Fruit fly (Drosophila melanogaster): Measurements from ENCODE around the gene Tsp66A.
A peak's percentile ranks its signal among the peaks of the same experiment; 100 is the strongest.

Tsp66A gene

dm6 chr3L:7465209-7465608 is at the start of gene Tsp66A, which contains the start of the genes CG42660 and CG42661:
TSS of gene Tsp66A (plus strand) at chr3L:7465509.
TSS of gene CG42660 (plus strand) at chr3L:7465509.
TSS of gene CG42661 (plus strand) at chr3L:7465509.
- TF ChIP-seq gl (tag; optimal IDR thresholded peaks at IDR 0.05), result no peak

- TF ChIP-seq rn (GFP tag; IDR thresholded peaks at IDR 0.05) (no peak), gl (tag; optimal IDR thresholded peaks at IDR 0.05) (no peak), CG15710 (tag; optimal IDR thresholded peaks at IDR 0.05) (no peak), Pif1B (GFP tag; optimal IDR thresholded peaks at IDR 0.05) (no peak), CG13204 (GFP tag; optimal IDR thresholded peaks at IDR 0.05) (no peak), CG12605 (GFP tag; IDR thresholded peaks at IDR 0.05) (no peak), CG14655 (GFP tag; optimal IDR thresholded peaks at IDR 0.05) (no peak), fd96Ca (GFP tag; IDR thresholded peaks at IDR 0.05) (no peak), CG8159 (tag; optimal IDR thresholded peaks at IDR 0.05) (no peak)
These were observed 42.7 kb upstream of the Tsp66A start for dm6 chr3L:7422578-7422977.

- TF ChIP-seq CG4496 (GFP tag; IDR thresholded peaks at IDR 0.05), result peak; percentile 64; the same call in 1 of the 3 replicates
- TF ChIP-seq CG34367 (tag; optimal IDR thresholded peaks at IDR 0.05), result no peak
- TF ChIP-seq CG10348 (GFP tag; IDR thresholded peaks at IDR 0.05), result no peak
- 0 out of 2 replicates have a peak, but pooled peaks have one; percentile 37 for TF ChIP-seq Ets98B (GFP tag; IDR thresholded peaks at IDR 0.05)
These were observed 41.8 kb upstream of the Tsp66A start, which contains the start of gene CG42458 for dm6 chr3L:7423517-7423916. TSS of gene CG42458 (plus strand) at chr3L:7423827.

dm6 chr3L:7432265-7432664 is 33.0 kb upstream of the Tsp66A start:
- no peak for TF ChIP-seq CG32121 (GFP tag; IDR thresholded peaks at IDR 0.05)
- no peak for TF ChIP-seq CG10348 (GFP tag; IDR thresholded peaks at IDR 0.05)
- no peak for TF ChIP-seq gl (tag; optimal IDR thresholded peaks at IDR 0.05)
- TF ChIP-seq EcR (GFP tag; optimal IDR thresholded peaks at IDR 0.05), result no peak
- TF ChIP-seq CG9948 (tag; optimal IDR thresholded peaks at IDR 0.05), result no peak

dm6 chr3L:7432811-7433324 is 32.4 kb upstream of the Tsp66A start:
- TF ChIP-seq CG10348 (GFP tag; IDR thresholded peaks at IDR 0.05) (no peak), EcR (GFP tag; optimal IDR thresholded peaks at IDR 0.05) (no peak), CG4496 (GFP tag; IDR thresholded peaks at IDR 0.05) (no peak), CG8159 (tag; optimal IDR thresholded peaks at IDR 0.05) (no peak), CG12605 (GFP tag; IDR thresholded peaks at IDR 0.05) (no peak), Pif1A (GFP tag; optimal IDR thresholded peaks at IDR 0.05) (no peak), Ets98B (GFP tag; IDR thresholded peaks at IDR 0.05) (no peak), CG15710 (tag; optimal IDR thresholded peaks at IDR 0.05) (no peak), CG34367 (tag; optimal IDR thresholded peaks at IDR 0.05) (no peak), Pif1B (GFP tag; optimal IDR thresholded peaks at IDR 0.05) (no peak), CG13204 (GFP tag; optimal IDR thresholded peaks at IDR 0.05) (no peak), CG9948 (tag; optimal IDR thresholded peaks at IDR 0.05) (no peak), rn (GFP tag; IDR thresholded peaks at IDR 0.05) (no peak), CG17806 (tag; optimal IDR thresholded peaks at IDR 0.05) (no peak), CG32121 (GFP tag; IDR thresholded peaks at IDR 0.05) (no peak), gl (tag; optimal IDR thresholded peaks at IDR 0.05) (no peak), CG14655 (GFP tag; optimal IDR thresholded peaks at IDR 0.05) (no peak), Snoo (tag; optimal IDR thresholded peaks at IDR 0.05) (no peak), fd96Ca (GFP tag; IDR thresholded peaks at IDR 0.05) (no peak)

dm6 chr3L:7433325-7433827 is 31.9 kb upstream of the Tsp66A start:
- peak; percentile 9 for TF ChIP-seq CG15710 (tag; optimal IDR thresholded peaks at IDR 0.05)
- TF ChIP-seq Pif1B (GFP tag; optimal IDR thresholded peaks at IDR 0.05), result no peak
- TF ChIP-seq rn (GFP tag; IDR thresholded peaks at IDR 0.05), result peak; percentile 50; the same call in 1 of the 2 replicates
- TF ChIP-seq CG32121 (GFP tag; IDR thresholded peaks at IDR 0.05), result peak; percentile 74; the same call in 1 of the 2 replicates
- peak; percentile 28 for TF ChIP-seq CG13204 (GFP tag; optimal IDR thresholded peaks at IDR 0.05)
- peak; percentile 56 for TF ChIP-seq CG14655 (GFP tag; optimal IDR thresholded peaks at IDR 0.05)
- TF ChIP-seq Pif1A (GFP tag; optimal IDR thresholded peaks at IDR 0.05), result no peak
- TF ChIP-seq CG10348 (GFP tag; IDR thresholded peaks at IDR 0.05), result no peak
- TF ChIP-seq CG8301 (tag; optimal IDR thresholded peaks at IDR 0.05), result peak; percentile 34
- TF ChIP-seq CG17806 (tag; optimal IDR thresholded peaks at IDR 0.05), result peak; percentile 33
- peak; percentile 66; the same call in 2 of the 3 replicates for TF ChIP-seq fd96Ca (GFP tag; IDR thresholded peaks at IDR 0.05)
- peak; percentile 76 for TF ChIP-seq EcR (GFP tag; optimal IDR thresholded peaks at IDR 0.05)
- TF ChIP-seq CG9948 (tag; optimal IDR thresholded peaks at IDR 0.05), result peak; percentile 56
- TF ChIP-seq gl (tag; optimal IDR thresholded peaks at IDR 0.05), result peak; percentile 64
- no peak for TF ChIP-seq Snoo (tag; optimal IDR thresholded peaks at IDR 0.05)
- TF ChIP-seq CG34367 (tag; optimal IDR thresholded peaks at IDR 0.05), result peak; percentile 42
- peak; percentile 27 for TF ChIP-seq D1 (tag; optimal IDR thresholded peaks at IDR 0.05)
- peak; percentile 74 for TF ChIP-seq CG12605 (GFP tag; IDR thresholded peaks at IDR 0.05)
- TF ChIP-seq Ets98B (GFP tag; IDR thresholded peaks at IDR 0.05), result peak; percentile 65
- peak; percentile 39 for TF ChIP-seq CG8159 (tag; optimal IDR thresholded peaks at IDR 0.05)
- peak; percentile 79 for TF ChIP-seq CG4496 (GFP tag; IDR thresholded peaks at IDR 0.05)

dm6 chr3L:7434198-7434597 is 31.1 kb upstream of the Tsp66A start:
- TF ChIP-seq rn (GFP tag; IDR thresholded peaks at IDR 0.05) (no peak), CG13204 (GFP tag; optimal IDR thresholded peaks at IDR 0.05) (no peak), CG17806 (tag; optimal IDR thresholded peaks at IDR 0.05) (no peak), CG14655 (GFP tag; optimal IDR thresholded peaks at IDR 0.05) (no peak), Pif1B (GFP tag; optimal IDR thresholded peaks at IDR 0.05) (no peak), CG32121 (GFP tag; IDR thresholded peaks at IDR 0.05) (no peak), CG8159 (tag; optimal IDR thresholded peaks at IDR 0.05) (no peak), EcR (GFP tag; optimal IDR thresholded peaks at IDR 0.05) (no peak), Pif1A (GFP tag; optimal IDR thresholded peaks at IDR 0.05) (no peak), CG34367 (tag; optimal IDR thresholded peaks at IDR 0.05) (no peak), D1 (tag; optimal IDR thresholded peaks at IDR 0.05) (no peak), gl (tag; optimal IDR thresholded peaks at IDR 0.05) (no peak), CG9948 (tag; optimal IDR thresholded peaks at IDR 0.05) (no peak), Snoo (tag; optimal IDR thresholded peaks at IDR 0.05) (no peak)
